Worm (Caenorhabditis elegans) whole organism, early embryonic: ENCODE data around the gene F12F6.7.

ENCODE experiments used
- ama-1 ChIP-seq: fragments of 150-350 bp; optimal IDR thresholded peaks from 2 replicates; lab custom pipeline; 2014
- ceh-13 ChIP-seq: fragments of 200-800 bp; sonication (Bioruptor generic); optimal IDR thresholded peaks from 2 replicates; lab custom pipeline; 2018; ENCODE audit warnings: mild to moderate bottlenecking, missing genetic modification characterization, missing compliant biosample characterization
- hnd-1 ChIP-seq: sonication (generic microtip); optimal IDR thresholded peaks from 2 replicates; lab custom pipeline; 2016; ENCODE audit warnings: missing genetic modification characterization, missing compliant biosample characterization
- scrt-1 ChIP-seq: fragments of 200-800 bp; sonication (Bioruptor generic); IDR thresholded peaks from 2 replicates; pipeline ENCODE4 v1.3.6; 2022; ENCODE audit warnings: missing genetic modification characterization, missing compliant biosample characterization

ce11 chrIV:11570200-11570599, 8.6 kb upstream of the F12F6.7 start, which contains the start of gene srgp-1:
- TF ChIP-seq ceh-13 (no peak), hnd-1 (tag; lab: Kevin White, UChicago) (no peak), ama-1 (lab: Kevin White, UChicago) (no peak), scrt-1 (GFP tag; lab: Robert Waterston, UW) (no peak)
